Worm (Caenorhabditis elegans): ENCODE measurements around the gene F54B3.4.

- no peak for TF ChIP-seq ceh-39 (tag; optimal IDR thresholded peaks at IDR 0.05)
- no peak for TF ChIP-seq ztf-11 (tag; optimal IDR thresholded peaks at IDR 0.05)
- no peak for TF ChIP-seq ces-1 (GFP tag; optimal IDR thresholded peaks at IDR 0.05)
- TF ChIP-seq snpc-4 (tag; optimal IDR thresholded peaks at IDR 0.05) = no peak
Observed at ce11 chrII:10317007-10317406, 46.0 kb upstream of the F54B3.4 start, which contains the start of gene M02G9.4.

Data from whole organism, mixed stage, embryonic.